Fruit fly (Drosophila melanogaster): ENCODE measurements around the gene CG42821.

DNA sequence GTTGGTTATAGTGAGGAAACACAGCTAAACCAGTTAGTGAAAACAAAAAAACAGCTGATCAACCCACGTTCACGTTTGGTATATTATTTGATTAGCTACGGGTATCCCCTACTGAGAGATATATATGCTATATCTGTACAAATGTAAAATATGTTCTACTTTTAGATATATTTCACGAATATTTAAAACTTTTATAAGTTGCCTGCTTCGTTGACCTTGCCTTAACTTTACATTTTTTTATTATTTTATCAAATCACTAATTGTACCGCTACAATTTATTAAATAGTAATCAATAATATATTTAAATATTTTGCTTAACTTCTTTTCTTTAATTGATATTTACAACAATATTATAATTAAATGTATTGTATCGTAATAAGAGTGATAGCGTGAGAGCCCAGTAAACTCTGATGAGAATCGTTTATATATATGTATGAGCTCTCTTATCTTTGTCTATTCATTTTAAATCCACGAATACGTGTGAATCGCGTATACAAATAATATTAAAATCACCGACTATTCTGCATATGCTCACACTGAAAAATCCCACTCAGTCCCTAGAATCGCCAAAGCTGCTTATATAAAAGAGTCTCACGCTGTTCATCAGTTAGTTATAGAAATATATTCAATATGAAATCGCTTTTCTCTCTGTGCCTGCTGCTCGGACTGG, at the start of gene CG42821:
- TF ChIP-seq fd96Ca (GFP tag; IDR thresholded peaks at IDR 0.05) (no peak), CG15710 (tag; optimal IDR thresholded peaks at IDR 0.05) (no peak), CG12605 (GFP tag; IDR thresholded peaks at IDR 0.05) (no peak)
